Worm (Caenorhabditis elegans) whole organism, young adult: ENCODE results near the gene ceh-16.

Experiments
- lin-35 ChIP-seq, 3 experiments: fragments of 150-350 bp in 2 of 3; sonication (generic microtip) in 1 of 3; optimal IDR thresholded peaks; 2 replicates each; lab custom pipeline; 2014 to 2018; ENCODE audit warnings: missing biosample characterization in 3 of 3, missing genetic modification characterization in 3 of 3, missing genetic modification reagents in 3 of 3
- unc-62 ChIP-seq: fragments of 150-350 bp; optimal IDR thresholded peaks from 2 replicates; lab custom pipeline; 2014; ENCODE audit warnings: missing biosample characterization, missing genetic modification reagents, missing genetic modification characterization

- TF ChIP-seq lin-35 (GFP tag; optimal IDR thresholded peaks at IDR 0.05; lab: Kevin White, UChicago): no peak
- TF ChIP-seq unc-62 (GFP tag; lab: Kevin White, UChicago): no peak
Observed at ce11 chrIII:8573301-8573700, 49.2 kb upstream of the ceh-16 start.
